Fruit fly (Drosophila melanogaster) whole organism, adult: ENCODE results near the gene CG10428.

Experiments
- CG14711 ChIP-seq: fragments of 200-800 bp; sonication (Bioruptor generic); optimal IDR thresholded peaks from 2 replicates; lab custom pipeline; 2018; ENCODE audit warnings: missing biosample characterization, mild to moderate bottlenecking, missing genetic modification characterization, moderate library complexity
- Mnt ChIP-seq: fragments of 200-800 bp; sonication (Bioruptor generic); optimal IDR thresholded peaks from 2 replicates; lab custom pipeline; 2016; ENCODE audit warnings: missing biosample characterization, mild to moderate bottlenecking, missing genetic modification characterization

DNA sequence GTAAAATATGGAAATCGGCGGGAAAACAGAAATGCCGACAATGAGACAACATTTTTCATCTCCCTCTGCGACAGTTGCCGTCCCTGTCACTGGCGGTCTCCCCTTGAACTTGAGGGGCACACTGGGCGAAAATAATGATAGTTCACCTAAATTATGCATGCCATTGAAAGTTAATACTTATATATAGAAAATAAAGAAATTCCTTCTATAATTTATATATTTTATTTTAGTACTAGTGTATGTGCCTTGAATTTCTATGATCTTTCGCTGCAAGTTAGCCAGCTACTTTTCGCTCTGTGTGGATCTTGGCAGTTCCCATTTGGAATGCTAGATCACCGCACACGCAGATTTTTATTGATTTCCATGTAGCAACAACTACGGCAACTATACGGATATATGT, 42.1 kb upstream of the CG10428 start:
- TF ChIP-seq CG14711 (tag; lab: Kevin White, UChicago) (no peak), Mnt (no peak)
